Fruit fly (Drosophila melanogaster) whole organism, wandering third instar larva: ENCODE data around the gene CG16978.

ENCODE experiments used
- Abd-B ChIP-seq: fragments of >200 bp; optimal IDR thresholded peaks from 2 replicates; lab custom pipeline; 2017; ENCODE audit warnings: missing biosample characterization, missing genetic modification characterization
- CG32264 ChIP-seq: fragments of 200-800 bp; sonication (Bioruptor generic); optimal IDR thresholded peaks from 2 replicates; lab custom pipeline; 2016; ENCODE audit warnings: missing biosample characterization, missing genetic modification characterization
- CG9705 ChIP-seq: fragments of 200-800 bp; sonication (Bioruptor generic); optimal IDR thresholded peaks from 2 replicates; lab custom pipeline; 2018; ENCODE audit warnings: missing biosample characterization, mild to moderate bottlenecking, missing genetic modification characterization
- CrebA ChIP-seq: fragments of 200-800 bp; sonication (Bioruptor generic); optimal IDR thresholded peaks from 2 replicates; lab custom pipeline; 2016; ENCODE audit warnings: missing biosample characterization, mild to moderate bottlenecking, missing genetic modification characterization, borderline replicate concordance
- Dfd ChIP-seq: fragments of >200 bp; optimal IDR thresholded peaks from 2 replicates; lab custom pipeline; 2017; ENCODE audit warnings: missing biosample characterization, missing genetic modification characterization
- Dif ChIP-seq: fragments of 200-275, 200-300 bp; sonication (Bioruptor generic); optimal IDR thresholded peaks from 2 replicates; lab custom pipeline; 2018; ENCODE audit warnings: missing biosample characterization, missing genetic modification characterization; ENCODE audit not compliant: partially characterized antibody
- GATAd ChIP-seq: sonication (Bioruptor generic); optimal IDR thresholded peaks from 2 replicates; lab custom pipeline; 2016; ENCODE audit warnings: missing biosample characterization, missing genetic modification characterization
- HLH106 ChIP-seq: fragments of 200-800 bp; optimal IDR thresholded peaks from 3 replicates; lab custom pipeline; 2019; ENCODE audit warnings: missing biosample characterization, mild to moderate bottlenecking, missing genetic modification characterization, moderate library complexity
- Hnf4 ChIP-seq: fragments of 200-800 bp; sonication (Bioruptor generic); optimal IDR thresholded peaks from 2 replicates; lab custom pipeline; 2016; ENCODE audit warnings: missing biosample characterization, mild to moderate bottlenecking, missing genetic modification characterization
- Hr78 ChIP-seq: fragments of >200 bp; optimal IDR thresholded peaks from 2 replicates; lab custom pipeline; 2017; ENCODE audit warnings: missing biosample characterization, missing genetic modification characterization
- Hr83 ChIP-seq: fragments of 200-300 bp; sonication (Bioruptor generic); optimal IDR thresholded peaks from 2 replicates; lab custom pipeline; 2016; ENCODE audit warnings: missing biosample characterization, mild to moderate bottlenecking, missing genetic modification characterization, moderate library complexity; ENCODE audit not compliant: poor library complexity, severe bottlenecking
- Jra ChIP-seq: sonication (Bioruptor generic); optimal IDR thresholded peaks from 2 replicates; lab custom pipeline; 2016; ENCODE audit warnings: missing biosample characterization, missing genetic modification characterization
- Mio ChIP-seq: sonication (Bioruptor generic); optimal IDR thresholded peaks from 2 replicates; lab custom pipeline; 2016; ENCODE audit warnings: missing biosample characterization, missing genetic modification characterization
- Myc ChIP-seq: fragments of >200 bp; optimal IDR thresholded peaks from 2 replicates; lab custom pipeline; 2017
- N ChIP-seq: fragments of >200 bp; optimal IDR thresholded peaks from 2 replicates; lab custom pipeline; 2018; ENCODE audit warnings: missing biosample characterization, missing external identifiers, missing genetic modification characterization
- OdsH ChIP-seq: fragments of 200-800 bp; sonication (Bioruptor generic); optimal IDR thresholded peaks from 2 replicates; lab custom pipeline; 2016; ENCODE audit warnings: missing biosample characterization, mild to moderate bottlenecking, missing genetic modification characterization
- Rel ChIP-seq, 2 experiments: fragments of 200-800 bp; sonication (Bioruptor generic) in 1 of 2; optimal IDR thresholded peaks; 2 replicates in 1 of 2; 3 replicates in 1 of 2; lab custom pipeline; 2016 to 2019; ENCODE audit warnings: mild to moderate bottlenecking in 2 of 2, missing biosample characterization in 2 of 2, missing genetic modification characterization in 2 of 2, moderate library complexity in 1 of 2
- Sp1 ChIP-seq: fragments of 200-800 bp; sonication (Bioruptor generic); optimal IDR thresholded peaks from 3 replicates; lab custom pipeline; 2019; ENCODE audit warnings: missing biosample characterization, mild to moderate bottlenecking, missing genetic modification characterization, moderate library complexity
- Vsx2 ChIP-seq: fragments of 200-300, 225-300 bp; sonication (Bioruptor generic); optimal IDR thresholded peaks from 2 replicates; lab custom pipeline; 2018; ENCODE audit warnings: missing biosample characterization, missing genetic modification characterization; ENCODE audit not compliant: partially characterized antibody
- br ChIP-seq: fragments of 200-800 bp; sonication (Bioruptor generic); optimal IDR thresholded peaks from 2 replicates; lab custom pipeline; 2016; ENCODE audit warnings: missing biosample characterization, missing genetic modification characterization
- dl ChIP-seq, 2 experiments: fragments of 175-275, 200-275 bp in 1 of 2; fragments of 200-275 bp in 1 of 2; sonication (Bioruptor generic); optimal IDR thresholded peaks; lab custom pipeline; 2018; ENCODE audit warnings: mild to moderate bottlenecking in 2 of 2, missing biosample characterization in 2 of 2, missing genetic modification characterization in 2 of 2, moderate library complexity in 2 of 2; ENCODE audit not compliant: partially characterized antibody in 2 of 2, insufficient read depth in 1 of 2
- dmrt93B ChIP-seq: fragments of 200-800 bp; sonication (Bioruptor generic); optimal IDR thresholded peaks from 2 replicates; lab custom pipeline; 2018; ENCODE audit warnings: missing biosample characterization, mild to moderate bottlenecking, missing genetic modification characterization
- dsf ChIP-seq: sonication (Bioruptor generic); optimal IDR thresholded peaks from 2 replicates; lab custom pipeline; 2016; ENCODE audit warnings: missing biosample characterization, missing genetic modification characterization, borderline replicate concordance
- ey ChIP-seq: fragments of 200-800 bp; sonication (Bioruptor generic); optimal IDR thresholded peaks from 2 replicates; lab custom pipeline; 2016; ENCODE audit warnings: missing biosample characterization, missing genetic modification characterization
- foxo ChIP-seq, 2 experiments: fragments of 200-800 bp; sonication (Bioruptor generic); optimal IDR thresholded peaks; 2 replicates in 1 of 2; 3 replicates in 1 of 2; lab custom pipeline; 2016 to 2017; ENCODE audit warnings: missing biosample characterization in 2 of 2, missing genetic modification characterization in 2 of 2
- fru ChIP-seq: fragments of 200-800 bp; sonication (Bioruptor generic); optimal IDR thresholded peaks from 3 replicates; lab custom pipeline; 2016; ENCODE audit warnings: missing biosample characterization, mild to moderate bottlenecking, missing genetic modification characterization
- h ChIP-seq: fragments of 200-800 bp; sonication (Bioruptor generic); optimal IDR thresholded peaks from 3 replicates; lab custom pipeline; 2016; ENCODE audit warnings: missing biosample characterization, mild to moderate bottlenecking, missing genetic modification characterization
- jim ChIP-seq: fragments of 175-275, 200-325 bp; sonication (Bioruptor generic); optimal IDR thresholded peaks from 2 replicates; lab custom pipeline; 2016; ENCODE audit warnings: missing biosample characterization, mild to moderate bottlenecking, missing genetic modification characterization
- lola ChIP-seq: fragments of >200 bp; optimal IDR thresholded peaks from 2 replicates; lab custom pipeline; 2017; ENCODE audit warnings: missing biosample characterization, missing genetic modification characterization
- pan ChIP-seq: fragments of >200 bp; optimal IDR thresholded peaks from 2 replicates; lab custom pipeline; 2017
- psq ChIP-seq: fragments of 200-800 bp; sonication (Bioruptor generic); optimal IDR thresholded peaks from 3 replicates; lab custom pipeline; 2017; ENCODE audit warnings: missing biosample characterization, mild to moderate bottlenecking, missing genetic modification characterization, moderate library complexity
- rgr ChIP-seq: fragments of 200-800 bp; sonication (Bioruptor generic); optimal IDR thresholded peaks from 3 replicates; lab custom pipeline; 2016; ENCODE audit warnings: missing biosample characterization, mild to moderate bottlenecking, missing genetic modification characterization
- sage ChIP-seq: fragments of 200-800 bp; sonication (Bioruptor generic); optimal IDR thresholded peaks from 2 replicates; lab custom pipeline; 2016; ENCODE audit warnings: missing biosample characterization, mild to moderate bottlenecking, missing genetic modification characterization
- sv ChIP-seq: fragments of 200-800 bp; sonication (Bioruptor generic); optimal IDR thresholded peaks from 3 replicates; lab custom pipeline; 2016; ENCODE audit warnings: missing biosample characterization, missing genetic modification characterization
- tai ChIP-seq: sonication (Bioruptor generic); optimal IDR thresholded peaks from 2 replicates; lab custom pipeline; 2016; ENCODE audit warnings: missing biosample characterization, missing genetic modification characterization
- usp ChIP-seq: fragments of >200 bp; optimal IDR thresholded peaks from 2 replicates; lab custom pipeline; 2017; ENCODE audit warnings: missing biosample characterization, missing genetic modification characterization
- woc ChIP-seq: sonication (Bioruptor generic); optimal IDR thresholded peaks from 2 replicates; lab custom pipeline; 2016; ENCODE audit warnings: missing biosample characterization, mild to moderate bottlenecking, missing genetic modification characterization

The CG16978 gene

dm6 chr2L:13176123-13176522, 32.7 kb upstream of the CG16978 start, which contains the start of gene CG43925:
TSS of gene CG43925 (plus strand) at chr2L:13176423.
- TF ChIP-seq dl (GFP tag; optimal IDR thresholded peaks at IDR 0.05; lab: Kevin White, UChicago; ENCODE audit: insufficient read depth in 1 of 2, partially characterized antibody in 2 of 2), result no peak
- TF ChIP-seq pan (lab: Kevin White, UChicago), result no peak
- TF ChIP-seq Rel (GFP tag; optimal IDR thresholded peaks at IDR 0.05; lab: Kevin White, UChicago), result no peak
- no peak for TF ChIP-seq Rel (tag; optimal IDR thresholded peaks at IDR 0.05; lab: Kevin White, UChicago)
- no peak for TF ChIP-seq Hr83 (GFP tag; lab: Kevin White, UChicago)
- TF ChIP-seq Dfd (GFP tag; lab: Kevin White, UChicago), result no peak
- no peak for TF ChIP-seq Sp1 (GFP tag; lab: Kevin White, UChicago)
- no peak for TF ChIP-seq Hr78 (GFP tag; lab: Kevin White, UChicago)
- TF ChIP-seq tai (GFP tag; lab: Kevin White, UChicago), result no peak
- no peak for TF ChIP-seq br
- no peak for TF ChIP-seq Vsx2 (GFP tag; lab: Kevin White, UChicago)
- TF ChIP-seq ey (GFP tag; lab: Kevin White, UChicago), result no peak
- no peak for TF ChIP-seq Myc (lab: Kevin White, UChicago)
- no peak for TF ChIP-seq Hnf4 (GFP tag; lab: Kevin White, UChicago)
- TF ChIP-seq Abd-B (GFP tag; lab: Kevin White, UChicago), result no peak
- TF ChIP-seq psq (GFP tag; lab: Kevin White, UChicago), result no peak
- TF ChIP-seq jim, result no peak
- no peak for TF ChIP-seq dsf (GFP tag; lab: Kevin White, UChicago)
- TF ChIP-seq HLH106, result no peak
- TF ChIP-seq usp (GFP tag; lab: Kevin White, UChicago), result no peak
- TF ChIP-seq rgr (GFP tag; lab: Kevin White, UChicago), result no peak

dm6 chr2L:13165802-13166347, 22.5 kb upstream of the CG16978 start, which contains the start of gene DnaJ-H:
TSS of gene DnaJ-H (minus strand) at chr2L:13166072.
- TF ChIP-seq psq (GFP tag; lab: Kevin White, UChicago) (peak; percentile 99), lola (GFP tag; lab: Kevin White, UChicago) (no peak), dl (GFP tag; optimal IDR thresholded peaks at IDR 0.05; lab: Kevin White, UChicago; ENCODE audit: insufficient read depth in 1 of 2, partially characterized antibody in 2 of 2) (peak in 1 of 2 experiments; percentile 9), Jra (GFP tag; lab: Kevin White, UChicago) (no peak), Hr78 (GFP tag; lab: Kevin White, UChicago) (no peak), Dif (GFP tag; lab: Kevin White, UChicago) (peak; percentile 50), Hnf4 (GFP tag; lab: Kevin White, UChicago) (no peak)

- no peak for TF ChIP-seq Rel (GFP tag; optimal IDR thresholded peaks at IDR 0.05; lab: Kevin White, UChicago)
- peak; percentile 98 for TF ChIP-seq Rel (tag; optimal IDR thresholded peaks at IDR 0.05; lab: Kevin White, UChicago)
- no peak for TF ChIP-seq Hr78 (GFP tag; lab: Kevin White, UChicago)
- TF ChIP-seq rgr (GFP tag; lab: Kevin White, UChicago), result peak; percentile 84
- no peak for TF ChIP-seq pan (lab: Kevin White, UChicago)
- peak; percentile 87 for TF ChIP-seq dmrt93B
- peak; percentile 69 for TF ChIP-seq h
- peak; percentile 81 for TF ChIP-seq CG9705 (GFP tag; lab: Kevin White, UChicago)
- peak; percentile 80 for TF ChIP-seq Jra (GFP tag; lab: Kevin White, UChicago)
- TF ChIP-seq sage, result peak; percentile 5
- no peak for TF ChIP-seq Myc (lab: Kevin White, UChicago)
- TF ChIP-seq usp (GFP tag; lab: Kevin White, UChicago), result no peak
- no peak for TF ChIP-seq Abd-B (GFP tag; lab: Kevin White, UChicago)
- TF ChIP-seq Dif (GFP tag; lab: Kevin White, UChicago), result no peak
- TF ChIP-seq foxo (GFP tag; optimal IDR thresholded peaks at IDR 0.05; lab: Kevin White, UChicago), result peak in 1 of 2 experiments; percentile 92
- no peak for TF ChIP-seq psq (GFP tag; lab: Kevin White, UChicago)
- no peak for TF ChIP-seq Mio
- no peak for TF ChIP-seq Dfd (GFP tag; lab: Kevin White, UChicago)
- TF ChIP-seq fru (GFP tag; lab: Kevin White, UChicago), result peak; percentile 59
- TF ChIP-seq ey (GFP tag; lab: Kevin White, UChicago), result peak; percentile 66
- TF ChIP-seq tai (GFP tag; lab: Kevin White, UChicago), result no peak
- TF ChIP-seq GATAd (GFP tag; lab: Kevin White, UChicago), result no peak
- peak; percentile 27 for TF ChIP-seq Hnf4 (GFP tag; lab: Kevin White, UChicago)
- TF ChIP-seq jim, result no peak
- no peak for TF ChIP-seq lola (GFP tag; lab: Kevin White, UChicago)
- TF ChIP-seq CG32264, result peak; percentile 15
- TF ChIP-seq N (GFP tag; lab: Kevin White, UChicago), result no peak
- TF ChIP-seq Sp1 (GFP tag; lab: Kevin White, UChicago), result peak; percentile 89
- peak; percentile 82 for TF ChIP-seq woc (GFP tag; lab: Kevin White, UChicago)
- TF ChIP-seq dsf (GFP tag; lab: Kevin White, UChicago), result peak; percentile 51
- TF ChIP-seq dl (GFP tag; optimal IDR thresholded peaks at IDR 0.05; lab: Kevin White, UChicago; ENCODE audit: insufficient read depth in 1 of 2, partially characterized antibody in 2 of 2), result no peak
- TF ChIP-seq OdsH (GFP tag; lab: Kevin White, UChicago), result peak; percentile 76
- TF ChIP-seq Hr83 (GFP tag; lab: Kevin White, UChicago), result peak; percentile 49
- peak; percentile 32 for TF ChIP-seq sv
- peak; percentile 30 for TF ChIP-seq br
- no peak for TF ChIP-seq Vsx2 (GFP tag; lab: Kevin White, UChicago)
- peak; percentile 94 for TF ChIP-seq HLH106
- no peak for TF ChIP-seq CrebA (GFP tag; lab: Kevin White, UChicago)
Measured at dm6 chr2L:13164994-13165801, 21.8 kb upstream of the CG16978 start, which contains the start of gene Sirt1. TSS of gene Sirt1 (plus strand) at chr2L:13165564.
